Fruit fly (Drosophila melanogaster) S2 (cell line): ENCODE data around the gene CG12992.

ENCODE experiments used
- CG8478 ChIP-seq: fragments of >200 bp; optimal IDR thresholded peaks from 2 replicates; lab custom pipeline; 2018
- CTCF ChIP-seq, 2 experiments: fragments of >200 bp; optimal IDR thresholded peaks; 2 replicates each; lab custom pipeline; 2018

dm6 chrX:17588134-17588533 is 531 bp upstream of the CG12992 start:
- no peak for TF ChIP-seq CTCF (optimal IDR thresholded peaks at IDR 0.05; lab: Kevin White, UChicago)
- no peak for TF ChIP-seq CG8478 (lab: Kevin White, UChicago)
